Fruit fly (Drosophila melanogaster): ENCODE results near the gene Pgk.

The Pgk gene

DNA sequence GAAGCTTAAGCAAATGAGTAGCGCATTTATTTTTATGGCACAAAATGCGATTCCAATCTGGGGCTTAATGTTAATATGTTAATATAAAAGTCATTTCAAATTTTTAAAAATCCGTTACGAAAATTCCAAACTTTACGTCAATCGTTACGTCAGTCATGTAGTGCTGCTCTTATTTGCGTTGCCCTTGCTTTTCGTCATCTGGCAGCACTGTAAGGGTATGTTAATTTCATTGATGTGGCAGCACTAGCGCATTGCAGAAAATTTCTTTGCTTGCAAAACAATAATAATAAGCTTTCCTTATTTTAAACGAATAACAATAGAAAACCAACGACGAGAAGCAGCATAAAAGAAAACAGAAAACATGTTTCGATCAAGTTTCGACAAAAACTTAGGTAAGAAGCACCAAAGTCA, 13.0 kb downstream of the Pgk start, which contains the start of gene Hrs (continued):
- TF ChIP-seq unpg (GFP tag; optimal IDR thresholded peaks at IDR 0.05) (no peak), CG9797 (GFP tag; optimal IDR thresholded peaks at IDR 0.05) (peak; percentile 51), HmgZ (tag; optimal IDR thresholded peaks at IDR 0.05) (peak; percentile 68), CG15601 (tag; optimal IDR thresholded peaks at IDR 0.05) (peak; percentile 17), Vsx1 (GFP tag; optimal IDR thresholded peaks at IDR 0.05) (no peak), pzg (GFP tag; optimal IDR thresholded peaks at IDR 0.05) (peak; percentile 97), CG2199 (GFP tag; IDR thresholded peaks at IDR 0.05) (no peak), ftz-f1 (GFP tag; optimal IDR thresholded peaks at IDR 0.05) (peak; percentile 39), CG16815 (GFP tag; optimal IDR thresholded peaks at IDR 0.05) (no peak), bowl (GFP tag; IDR thresholded peaks at IDR 0.05) (no peak), Ada2b (GFP tag; IDR thresholded peaks at IDR 0.05) (no peak), crp (GFP tag; optimal IDR thresholded peaks at IDR 0.05) (peak in 1 of 2 experiments; percentile 70), CG6791 (GFP tag; IDR thresholded peaks at IDR 0.05; ENCODE audit: partially characterized antibody) (0 out of 3 replicates have a peak, but pooled peaks have one; percentile 51), hkb (optimal IDR thresholded peaks at IDR 0.05) (no peak), hkb (GFP tag; IDR thresholded peaks at IDR 0.05) (0 out of 2 replicates have a peak, but pooled peaks have one; percentile 25), gfzf (GFP tag; optimal IDR thresholded peaks at IDR 0.05) (peak; percentile 69), tll (GFP tag; optimal IDR thresholded peaks at IDR 0.05) (peak in 1 of 2 experiments; percentile 24), CoRest (tag; optimal IDR thresholded peaks at IDR 0.05) (peak; percentile 23), her (GFP tag; optimal IDR thresholded peaks at IDR 0.05) (peak; percentile 100)

DNA sequence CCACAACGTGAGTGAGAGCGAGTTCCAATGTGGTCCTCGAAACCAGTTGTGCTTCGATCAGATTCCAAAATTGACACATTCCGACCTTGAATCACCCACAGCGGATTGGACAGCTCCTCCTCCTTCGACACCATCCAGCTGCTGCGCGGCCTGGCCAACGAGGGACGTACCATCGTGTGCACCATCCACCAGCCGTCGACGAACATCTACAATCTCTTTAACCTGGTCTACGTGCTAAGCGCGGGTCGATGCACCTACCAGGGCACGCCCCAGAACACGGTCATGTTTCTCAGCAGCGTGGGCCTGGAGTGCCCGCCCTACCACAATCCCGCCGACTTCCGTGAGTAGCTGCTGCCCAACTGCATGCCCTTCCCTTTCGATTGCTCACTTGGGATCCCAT, 15.3 kb downstream of the Pgk start:
- TF ChIP-seq Tbp (GFP tag; optimal IDR thresholded peaks at IDR 0.05) (no peak), Stat92E (GFP tag; optimal IDR thresholded peaks at IDR 0.05) (no peak), CG7357 (GFP tag; IDR thresholded peaks at IDR 0.05) (no peak), Hmr (GFP tag; optimal IDR thresholded peaks at IDR 0.05) (no peak)

DNA sequence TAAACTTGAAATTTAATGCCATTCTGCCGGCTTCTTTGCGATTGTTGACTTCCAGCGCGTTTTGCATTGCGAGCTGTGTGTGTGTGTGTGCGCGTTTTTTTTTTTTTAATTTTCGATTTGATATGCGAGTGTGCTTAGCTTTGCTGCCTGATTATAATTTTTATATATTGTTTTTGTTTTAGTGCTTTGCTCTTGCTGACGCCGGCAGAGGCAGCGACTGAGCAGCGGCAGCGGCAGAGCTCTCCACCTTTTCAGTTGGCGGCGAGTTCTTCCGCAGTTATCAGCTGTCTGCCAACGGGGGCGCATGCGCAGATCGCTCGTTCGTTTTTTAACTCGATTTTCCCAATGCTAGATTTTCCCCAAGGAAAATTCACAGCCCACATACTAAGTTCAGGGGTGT, 17.3 kb downstream of the Pgk start:
- peak; percentile 40 for TF ChIP-seq sens (GFP tag)
- peak; percentile 11; the same call in 1 of the 3 replicates for TF ChIP-seq dysf (GFP tag; IDR thresholded peaks at IDR 0.05)
- TF ChIP-seq emc (GFP tag; optimal IDR thresholded peaks at IDR 0.05) = no peak
- TF ChIP-seq Dbx (GFP tag; IDR thresholded peaks at IDR 0.05) = 0 out of 3 replicates have a peak, but pooled peaks have one; percentile 6
- TF ChIP-seq E2f2 (GFP tag; IDR thresholded peaks at IDR 0.05) = no peak
- peak; percentile 87 for TF ChIP-seq Adf1 (GFP tag; IDR thresholded peaks at IDR 0.05)
- TF ChIP-seq chinmo (GFP tag; IDR thresholded peaks at IDR 0.05; ENCODE audit: partially characterized antibody) = peak; percentile 63; the same call in 1 of the 4 replicates

DNA sequence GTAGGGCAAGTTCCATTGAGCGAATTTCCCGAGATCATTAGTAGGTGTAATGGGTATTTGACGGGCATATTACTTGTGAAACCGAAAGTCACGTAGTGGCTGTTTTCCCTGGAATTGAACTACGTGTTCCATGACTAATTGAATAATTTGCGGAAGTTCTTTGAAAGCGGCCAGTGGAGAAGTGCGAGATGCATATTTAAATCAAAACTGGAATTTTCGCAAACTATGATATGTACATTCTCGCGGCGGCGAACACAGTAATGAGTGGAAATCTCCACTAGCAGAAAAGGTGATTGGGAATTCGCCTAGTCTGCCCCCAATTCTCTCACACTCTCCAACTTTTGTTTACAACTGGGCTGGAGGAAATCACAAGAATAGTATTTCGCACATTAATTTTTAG, 17.9 kb downstream of the Pgk start:
- TF ChIP-seq CG30403 (GFP tag; optimal IDR thresholded peaks at IDR 0.05) (peak; percentile 7), CG17328 (GFP tag; IDR thresholded peaks at IDR 0.05) (no peak), C15 (GFP tag; IDR thresholded peaks at IDR 0.05) (0 out of 3 replicates have a peak, but pooled peaks have one; percentile 23), slbo (GFP tag; IDR thresholded peaks at IDR 0.05) (peak; percentile 32; the same call in 1 of the 2 replicates), sisA (GFP tag; IDR thresholded peaks at IDR 0.05) (0 out of 2 replicates have a peak, but pooled peaks have one; percentile 7), CG12155 (GFP tag; optimal IDR thresholded peaks at IDR 0.05) (peak; percentile 6), tup (GFP tag; optimal IDR thresholded peaks at IDR 0.05) (no peak), CG13624 (GFP tag; optimal IDR thresholded peaks at IDR 0.05) (peak; percentile 11), Ets97D (GFP tag; optimal IDR thresholded peaks at IDR 0.05) (no peak), CG18619 (GFP tag; optimal IDR thresholded peaks at IDR 0.05) (peak; percentile 17), cas (GFP tag; IDR thresholded peaks at IDR 0.05) (no peak), CG2120 (GFP tag; optimal IDR thresholded peaks at IDR 0.05) (peak; percentile 63), Hsf (GFP tag; optimal IDR thresholded peaks at IDR 0.05) (no peak), CG7786 (GFP tag; optimal IDR thresholded peaks at IDR 0.05) (peak; percentile 21), CG10274 (GFP tag; optimal IDR thresholded peaks at IDR 0.05) (peak; percentile 96), CG1024 (GFP tag; IDR thresholded peaks at IDR 0.05) (no peak), CG12769 (tag; optimal IDR thresholded peaks at IDR 0.05) (peak; percentile 47), fu2 (GFP tag; optimal IDR thresholded peaks at IDR 0.05) (peak; percentile 38)
